Fruit fly (Drosophila melanogaster) whole organism, embryonic: ENCODE data around the gene Csk.
A peak's percentile ranks its signal among the peaks of the same experiment; 100 is the strongest.

Experiments
- Antp ChIP-seq: fragments of 200-800 bp; sonication (Bioruptor generic); optimal IDR thresholded peaks from 3 replicates; lab custom pipeline; 2016; ENCODE audit warnings: missing biosample characterization, missing genetic modification characterization
- B-H2 ChIP-seq: fragments of 200-800 bp; sonication (Bioruptor generic); optimal IDR thresholded peaks from 2 replicates; lab custom pipeline; 2018; ENCODE audit warnings: missing biosample characterization, mild to moderate bottlenecking, missing genetic modification characterization
- Blimp-1 ChIP-seq: fragments of 200-800 bp; sonication (Bioruptor generic); optimal IDR thresholded peaks from 3 replicates; lab custom pipeline; 2018; ENCODE audit warnings: missing biosample characterization, missing genetic modification characterization, mild to moderate bottlenecking, moderate library complexity, missing genetic modification reagents
- CG10147 ChIP-seq: fragments of 200-800 bp; sonication (Bioruptor generic); optimal IDR thresholded peaks from 2 replicates; lab custom pipeline; 2019; ENCODE audit warnings: missing biosample characterization, mild to moderate bottlenecking, missing genetic modification characterization, moderate library complexity
- CG12236 ChIP-seq: fragments of 200-800 bp; sonication (Bioruptor generic); optimal IDR thresholded peaks from 2 replicates; lab custom pipeline; 2016; ENCODE audit warnings: missing biosample characterization, missing genetic modification characterization
- CG1603 ChIP-seq: fragments of 200-800 bp; sonication (Bioruptor generic); optimal IDR thresholded peaks from 2 replicates; lab custom pipeline; 2019; ENCODE audit warnings: missing biosample characterization, mild to moderate bottlenecking, missing genetic modification characterization, moderate library complexity
- CG16863 ChIP-seq: fragments of 200-800 bp; sonication (Bioruptor generic); optimal IDR thresholded peaks from 3 replicates; lab custom pipeline; 2016; ENCODE audit warnings: missing biosample characterization, missing genetic modification characterization
- CG17568 ChIP-seq: fragments of 200-800 bp; sonication (Bioruptor generic); optimal IDR thresholded peaks from 2 replicates; lab custom pipeline; 2018; ENCODE audit warnings: missing biosample characterization, mild to moderate bottlenecking, missing genetic modification characterization, moderate library complexity
- CG2116 ChIP-seq: fragments of 200-800 bp; sonication (Bioruptor generic); optimal IDR thresholded peaks from 3 replicates; lab custom pipeline; 2018; ENCODE audit warnings: missing biosample characterization, mild to moderate bottlenecking, missing genetic modification characterization
- CG2199 ChIP-seq: fragments of 200-800 bp; sonication (Bioruptor generic); IDR thresholded peaks from 3 replicates; pipeline ENCODE4 v1.3.6; 2022; ENCODE audit warnings: missing biosample characterization, missing genetic modification characterization
- CG31441 ChIP-seq: fragments of 200-800 bp; sonication (Bioruptor generic); IDR thresholded peaks from 2 replicates; pipeline ENCODE4 v1.3.6; 2022; ENCODE audit warnings: missing biosample characterization, missing genetic modification characterization
- CG4424 ChIP-seq: fragments of 200-800 bp; sonication (Bioruptor generic); optimal IDR thresholded peaks from 3 replicates; lab custom pipeline; 2016; ENCODE audit warnings: missing biosample characterization, missing genetic modification characterization
- CG6791 ChIP-seq: fragments of 200-800 bp; sonication (Bioruptor generic); IDR thresholded peaks from 3 replicates; pipeline ENCODE4 v1.3.6; 2022; ENCODE audit warnings: missing biosample characterization, missing genetic modification characterization; ENCODE audit not compliant: partially characterized antibody
- CG7839 ChIP-seq: fragments of 200-800 bp; sonication (Bioruptor generic); optimal IDR thresholded peaks from 3 replicates; lab custom pipeline; 2018; ENCODE audit warnings: missing biosample characterization, mild to moderate bottlenecking, missing genetic modification characterization, moderate library complexity
- CG8281 ChIP-seq: fragments of 200-800 bp; sonication (Bioruptor generic); optimal IDR thresholded peaks from 2 replicates; lab custom pipeline; 2018; ENCODE audit warnings: missing biosample characterization, mild to moderate bottlenecking, missing genetic modification characterization, moderate library complexity
- CG9609 ChIP-seq: fragments of 200-800 bp; sonication (Bioruptor generic); optimal IDR thresholded peaks from 3 replicates; lab custom pipeline; 2016; ENCODE audit warnings: missing biosample characterization, missing genetic modification characterization
- CG9797 ChIP-seq: fragments of 200-800 bp; sonication (Bioruptor generic); optimal IDR thresholded peaks from 3 replicates; lab custom pipeline; 2018; ENCODE audit warnings: missing biosample characterization, mild to moderate bottlenecking, missing genetic modification characterization
- CHES-1-like ChIP-seq: fragments of 200-800 bp; sonication (Bioruptor generic); optimal IDR thresholded peaks from 2 replicates; lab custom pipeline; 2016; ENCODE audit warnings: missing biosample characterization, missing genetic modification characterization
- Dbx ChIP-seq: fragments of 200-800 bp; sonication (Bioruptor generic); IDR thresholded peaks from 3 replicates; pipeline ENCODE4 v1.3.6; 2022; ENCODE audit warnings: missing biosample characterization, missing genetic modification characterization
- Dip3 ChIP-seq: fragments of 200-800 bp; sonication (Bioruptor generic); optimal IDR thresholded peaks from 3 replicates; lab custom pipeline; 2016; ENCODE audit warnings: missing biosample characterization, missing genetic modification characterization
- NC2α ChIP-seq: fragments of 200-800 bp; sonication (Bioruptor generic); optimal IDR thresholded peaks from 2 replicates; lab custom pipeline; 2016; ENCODE audit warnings: missing biosample characterization, missing genetic modification characterization
- Optix ChIP-seq: fragments of 200-800 bp; sonication (Bioruptor generic); IDR thresholded peaks from 3 replicates; pipeline ENCODE4 v1.3.6; 2022; ENCODE audit warnings: missing biosample characterization, missing genetic modification characterization
- Pdp1 ChIP-seq, 2 experiments: fragments of 200-800 bp; sonication (Bioruptor generic); optimal IDR thresholded peaks; 3 replicates each; lab custom pipeline; 2016; ENCODE audit warnings: missing biosample characterization in 2 of 2, missing genetic modification characterization in 2 of 2, mild to moderate bottlenecking in 1 of 2, moderate library complexity in 1 of 2
- Ravus ChIP-seq: fragments of 200-800 bp; sonication (Bioruptor generic); IDR thresholded peaks from 2 replicates; pipeline ENCODE4 v1.3.6; 2022; ENCODE audit warnings: missing biosample characterization, missing genetic modification characterization
- Stat92E ChIP-seq, 3 experiments: fragments of >200 bp in 2 of 3; fragments of 200-800 bp in 1 of 3; sonication (Bioruptor generic) in 1 of 3; optimal IDR thresholded peaks; 2 replicates each; lab custom pipeline; 2017 to 2019; ENCODE audit warnings: missing biosample characterization in 3 of 3, missing genetic modification characterization in 3 of 3, mild to moderate bottlenecking in 1 of 3, moderate library complexity in 1 of 3
- Usf ChIP-seq: fragments of 200-800 bp; sonication (Bioruptor generic); optimal IDR thresholded peaks from 2 replicates; lab custom pipeline; 2017; ENCODE audit warnings: missing genotype, missing biosample characterization, missing genetic modification characterization
- Xrp1 ChIP-seq: fragments of 200-800 bp; sonication (Bioruptor generic); IDR thresholded peaks from 2 replicates; pipeline ENCODE4 v1.3.6; 2022; ENCODE audit warnings: missing biosample characterization, missing genetic modification characterization
- YL-1 ChIP-seq: fragments of 200-800 bp; sonication (Bioruptor generic); optimal IDR thresholded peaks from 3 replicates; lab custom pipeline; 2017; ENCODE audit warnings: missing biosample characterization, mild to moderate bottlenecking, missing genetic modification characterization
- bab2 ChIP-seq: fragments of 200-800 bp; sonication (Bioruptor generic); optimal IDR thresholded peaks from 2 replicates; lab custom pipeline; 2016; ENCODE audit warnings: missing biosample characterization, missing genetic modification characterization
- danr ChIP-seq: fragments of 200-800 bp; sonication (Bioruptor generic); IDR thresholded peaks from 2 replicates; pipeline ENCODE4 v1.3.6; 2022; ENCODE audit warnings: missing biosample characterization, missing genetic modification characterization
- dpn ChIP-seq, 2 experiments: fragments of 200-800 bp; sonication (Bioruptor generic); optimal IDR thresholded peaks; 3 replicates each; lab custom pipeline; 2016; ENCODE audit warnings: missing biosample characterization in 2 of 2, missing genetic modification characterization in 2 of 2
- dysf ChIP-seq: fragments of 200-800 bp; sonication (Bioruptor generic); IDR thresholded peaks from 3 replicates; pipeline ENCODE4 v1.3.6; 2022; ENCODE audit warnings: missing biosample characterization, missing genetic modification characterization
- fd3F ChIP-seq: fragments of 200-800 bp; sonication (Bioruptor generic); optimal IDR thresholded peaks from 2 replicates; lab custom pipeline; 2018; ENCODE audit warnings: missing biosample characterization, mild to moderate bottlenecking, missing genetic modification characterization, moderate library complexity
- fd64A ChIP-seq: fragments of 200-800 bp; sonication (Bioruptor generic); optimal IDR thresholded peaks from 3 replicates; lab custom pipeline; 2018; ENCODE audit warnings: missing biosample characterization, mild to moderate bottlenecking, missing genetic modification characterization
- gcm ChIP-seq: fragments of 200-800 bp; sonication (Bioruptor generic); optimal IDR thresholded peaks from 2 replicates; lab custom pipeline; 2019; ENCODE audit warnings: missing biosample characterization, mild to moderate bottlenecking, missing genetic modification characterization, moderate library complexity
- gro ChIP-seq: fragments of 200-800 bp; sonication (Bioruptor generic); optimal IDR thresholded peaks from 2 replicates; lab custom pipeline; 2016; ENCODE audit warnings: missing biosample characterization, missing genetic modification characterization
- hbn ChIP-seq: fragments of 200-800 bp; sonication (Bioruptor generic); IDR thresholded peaks from 2 replicates; pipeline ENCODE4 v1.3.6; 2022; ENCODE audit warnings: missing biosample characterization, missing genetic modification characterization; ENCODE audit not compliant: partially characterized antibody
- lbe ChIP-seq: fragments of 200-800 bp; sonication (Bioruptor generic); optimal IDR thresholded peaks from 2 replicates; lab custom pipeline; 2016; ENCODE audit warnings: missing biosample characterization, mild to moderate bottlenecking, missing genetic modification characterization
- lmd ChIP-seq: fragments of 200-800 bp; sonication (Bioruptor generic); IDR thresholded peaks from 2 replicates; pipeline ENCODE4 v1.3.6; 2022; ENCODE audit warnings: missing biosample characterization, missing genetic modification characterization
- nom ChIP-seq: fragments of 200-800 bp; sonication (Bioruptor generic); optimal IDR thresholded peaks from 2 replicates; lab custom pipeline; 2017; ENCODE audit warnings: missing biosample characterization, missing genetic modification characterization, mild to moderate bottlenecking, moderate library complexity, missing genetic modification reagents
- oc ChIP-seq: fragments of 200-800 bp; sonication (Bioruptor generic); optimal IDR thresholded peaks from 2 replicates; lab custom pipeline; 2018; ENCODE audit warnings: missing biosample characterization, mild to moderate bottlenecking, missing genetic modification characterization, moderate library complexity
- pnt ChIP-seq: fragments of 200-800 bp; sonication (Bioruptor generic); optimal IDR thresholded peaks from 3 replicates; lab custom pipeline; 2016; ENCODE audit warnings: missing biosample characterization, missing genetic modification characterization
- prd ChIP-seq, 3 experiments: fragments of >200 bp in 2 of 3; fragments of 200-800 bp in 1 of 3; sonication (Bioruptor generic) in 1 of 3; optimal IDR thresholded peaks in 2 of 3; IDR thresholded peaks in 1 of 3; 2 replicates in 2 of 3; 3 replicates in 1 of 3; pipeline versions ENCODE4 v1.3.6 to Lab custom; 2017 to 2022; ENCODE audit warnings: missing biosample characterization in 1 of 3, missing genetic modification characterization in 1 of 3
- repo ChIP-seq: fragments of 200-800 bp; sonication (Bioruptor generic); optimal IDR thresholded peaks from 2 replicates; lab custom pipeline; 2016; ENCODE audit warnings: missing biosample characterization, missing genetic modification characterization
- sens ChIP-seq: fragments of 200-800 bp; sonication (Bioruptor generic); peaks from one replicate; lab custom pipeline; 2016; ENCODE audit warnings: missing biosample characterization, missing genetic modification characterization
- slp2 ChIP-seq: fragments of 200-800 bp; sonication (Bioruptor generic); optimal IDR thresholded peaks from 2 replicates; lab custom pipeline; 2016; ENCODE audit warnings: missing biosample characterization, missing genetic modification characterization
- sna ChIP-seq: fragments of 200-800 bp; sonication (Bioruptor generic); IDR thresholded peaks from 2 replicates; pipeline ENCODE4 v1.3.6; 2022; ENCODE audit warnings: missing biosample characterization, missing genetic modification characterization; ENCODE audit not compliant: partially characterized antibody
- tx ChIP-seq: fragments of 200-800 bp; sonication (Bioruptor generic); optimal IDR thresholded peaks from 2 replicates; lab custom pipeline; 2016; ENCODE audit warnings: missing biosample characterization, missing genetic modification characterization

Csk gene

DNA sequence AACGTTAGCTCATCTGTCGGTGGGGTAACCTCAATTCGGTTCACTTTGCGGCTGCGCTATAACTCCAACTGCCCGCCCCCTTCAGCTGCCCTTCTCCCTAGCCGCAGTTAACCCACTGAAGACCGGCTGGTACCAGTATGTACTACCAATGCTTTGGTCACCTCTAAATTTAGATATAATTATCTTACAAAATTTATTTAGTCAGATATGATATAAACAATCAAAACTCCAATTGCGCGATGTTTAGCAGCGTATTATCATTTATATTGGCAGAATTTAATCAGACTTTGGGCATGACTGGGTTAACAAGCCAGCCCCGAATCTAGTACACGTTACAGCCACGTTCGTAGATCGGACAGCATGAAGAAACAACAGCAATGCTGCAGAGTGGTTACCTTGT is 11.2 kb upstream of the Csk start (continued):
- TF ChIP-seq slp2 (no peak), Ravus (GFP tag; lab: Robert Waterston, UW) (no peak), Stat92E (GFP tag; optimal IDR thresholded peaks at IDR 0.05; lab: Kevin White, UChicago) (no peak), CG17568 (peak; percentile 49), Antp (GFP tag; lab: Kevin White, UChicago) (no peak), Usf (GFP tag; lab: Kevin White, UChicago) (no peak), CG6791 (GFP tag; lab: Robert Waterston, UW) (no peak), fd3F (GFP tag; lab: Kevin White, UChicago) (peak; percentile 20), CG8281 (tag; lab: Kevin White, UChicago) (no peak), CG1603 (tag; lab: Kevin White, UChicago) (peak; percentile 65), CHES-1-like (GFP tag; lab: Kevin White, UChicago) (no peak)

DNA sequence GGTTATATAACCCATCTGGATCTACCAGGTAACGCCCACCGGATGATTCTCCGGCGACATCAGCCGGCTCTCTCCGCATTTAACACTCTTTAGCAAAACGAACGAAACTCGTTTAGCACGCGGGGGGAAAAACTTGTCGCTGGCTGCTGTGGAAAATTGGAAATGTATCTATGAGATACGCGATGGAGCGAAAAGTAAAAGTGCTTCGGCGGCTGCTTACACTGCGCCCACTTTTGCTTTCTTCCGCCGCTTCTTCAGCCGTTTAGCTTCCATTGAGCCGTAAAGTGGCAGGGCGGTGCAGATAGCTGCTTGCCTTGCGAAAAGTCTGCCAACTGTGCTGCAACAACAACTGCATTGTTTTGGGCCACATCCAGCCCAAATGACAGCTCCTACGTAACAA is 10.7 kb upstream of the Csk start:
- TF ChIP-seq Blimp-1 (GFP tag; lab: Kevin White, UChicago) (peak; percentile 98), danr (no peak), Pdp1 (GFP tag; optimal IDR thresholded peaks at IDR 0.05; lab: Kevin White, UChicago) (peak in 1 of 2 experiments; percentile 80), NC2α (GFP tag; lab: Kevin White, UChicago) (no peak), gro (GFP tag; lab: Kevin White, UChicago) (no peak), YL-1 (GFP tag; lab: Kevin White, UChicago) (no peak), fd64A (no peak), CG16863 (GFP tag; lab: Kevin White, UChicago) (no peak), lmd (GFP tag; lab: Robert Waterston, UW) (no peak), prd (optimal IDR thresholded peaks at IDR 0.05; lab: Kevin White, UChicago) (no peak), prd (GFP tag; IDR thresholded peaks at IDR 0.05; lab: Robert Waterston, UW) (no peak), repo (no peak), sna (GFP tag; lab: Robert Waterston, UW) (0 out of 2 replicates have a peak, but pooled peaks have one; percentile 16), CG2116 (no peak), CG2199 (0 out of 3 replicates have a peak, but pooled peaks have one; percentile 10)

DNA sequence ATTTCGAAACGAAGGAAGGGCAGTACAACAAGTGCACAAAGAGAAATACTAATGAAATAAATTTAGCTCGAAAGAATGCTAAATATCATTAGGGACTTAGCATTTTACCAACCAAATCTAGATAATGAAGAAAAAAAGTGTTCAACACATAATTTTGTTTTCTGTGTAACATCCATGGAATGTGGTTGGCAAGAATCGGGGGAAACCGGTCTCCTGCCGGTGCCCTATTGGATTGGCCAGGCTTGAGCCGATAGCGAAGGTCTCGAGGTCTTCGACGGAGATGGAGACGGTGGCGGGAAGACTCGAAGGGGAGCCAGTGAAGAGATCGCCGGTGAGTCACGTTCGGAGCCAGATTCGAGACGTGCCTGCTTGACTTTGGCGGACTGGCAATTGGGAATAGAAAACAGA is 7.3 kb upstream of the Csk start:
- no peak for TF ChIP-seq hbn (GFP tag; lab: Robert Waterston, UW)
- peak; percentile 24 for TF ChIP-seq CG4424
- no peak for TF ChIP-seq fd64A
- TF ChIP-seq sens (GFP tag; lab: Kevin White, UChicago), result peak; percentile 81
- TF ChIP-seq CG9797, result no peak
- no peak for TF ChIP-seq Ravus (GFP tag; lab: Robert Waterston, UW)
- peak; percentile 19 for TF ChIP-seq CG10147 (GFP tag; lab: Kevin White, UChicago)
- peak; percentile 35; the same call in 1 of the 3 replicates for TF ChIP-seq dysf (GFP tag; lab: Robert Waterston, UW)
- peak; percentile 81 for TF ChIP-seq lbe
- peak; percentile 84 for TF ChIP-seq nom (GFP tag; lab: Kevin White, UChicago)
- TF ChIP-seq gcm (GFP tag; lab: Kevin White, UChicago), result peak; percentile 31
- peak; percentile 35 for TF ChIP-seq pnt (GFP tag; lab: Kevin White, UChicago)
- peak; percentile 64; the same call in 1 of the 2 replicates for TF ChIP-seq Xrp1
- TF ChIP-seq Dip3, result peak; percentile 30
- TF ChIP-seq CG9609 (GFP tag; lab: Kevin White, UChicago), result no peak
- no peak for TF ChIP-seq Optix (GFP tag; lab: Robert Waterston, UW)
- peak; percentile 24 for TF ChIP-seq bab2 (GFP tag; lab: Kevin White, UChicago)
- TF ChIP-seq CG31441, result peak; percentile 14; the same call in 1 of the 2 replicates
- no peak for TF ChIP-seq tx (GFP tag; lab: Kevin White, UChicago)
- TF ChIP-seq oc (tag; lab: Kevin White, UChicago), result no peak
- TF ChIP-seq Dbx (GFP tag; lab: Robert Waterston, UW), result 0 out of 3 replicates have a peak, but pooled peaks have one; percentile 35
- TF ChIP-seq B-H2 (GFP tag; lab: Kevin White, UChicago), result no peak
- peak; percentile 4 to 41 for TF ChIP-seq dpn (GFP tag; optimal IDR thresholded peaks at IDR 0.05; lab: Kevin White, UChicago)
- peak; percentile 24 for TF ChIP-seq CG7839 (tag; lab: Kevin White, UChicago)
- peak; percentile 10 for TF ChIP-seq CG12236 (GFP tag; lab: Kevin White, UChicago)
